Worm (Caenorhabditis elegans): ENCODE data around the gene nhr-181.

nhr-181 gene

DNA sequence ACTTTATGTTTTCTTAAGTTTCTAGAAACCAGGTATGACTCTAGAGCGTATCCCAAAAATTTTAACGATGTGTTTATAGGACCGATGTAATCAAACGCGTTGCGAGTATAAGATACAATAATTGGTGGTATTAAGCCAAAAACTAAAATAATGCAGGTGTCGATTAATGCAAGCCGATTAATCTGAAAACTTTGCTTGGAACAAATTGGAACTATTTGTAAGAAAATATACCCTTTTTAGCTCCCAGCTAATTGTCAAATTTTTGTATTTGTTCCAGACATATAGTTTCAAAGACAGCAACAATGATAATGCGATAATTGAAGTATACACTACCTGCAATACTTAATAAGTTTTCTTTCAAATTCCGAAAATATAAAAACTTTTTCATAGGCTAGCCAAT is 13.6 kb upstream of the nhr-181 start, which contains the start of gene srh-211:
TSS of gene srh-211 (minus strand) at position 101 of the 400 bp plus-strand sequence.
- no peak for TF ChIP-seq egl-27 (tag; optimal IDR thresholded peaks at IDR 0.05)
- TF ChIP-seq daf-19 (GFP tag; conservative IDR thresholded peaks at IDR 0.05) = no peak
- no peak for TF ChIP-seq attf-4 (tag; optimal IDR thresholded peaks at IDR 0.05)
- TF ChIP-seq nhr-28 (tag; optimal IDR thresholded peaks at IDR 0.05) = no peak
- no peak for TF ChIP-seq egl-43 (GFP tag; IDR thresholded peaks at IDR 0.05)
- no peak for TF ChIP-seq ztf-11 (tag; optimal IDR thresholded peaks at IDR 0.05)
- TF ChIP-seq nhr-76 (tag; optimal IDR thresholded peaks at IDR 0.05) = no peak
- TF ChIP-seq R02D3.7 (tag; optimal IDR thresholded peaks at IDR 0.05) = no peak
- no peak for TF ChIP-seq F44E2.7 (GFP tag; IDR thresholded peaks at IDR 0.05)
- TF ChIP-seq zag-1 (tag; optimal IDR thresholded peaks at IDR 0.05) = no peak
- TF ChIP-seq fkh-10 (GFP tag; optimal IDR thresholded peaks at IDR 0.05) = no peak

ce11 chrV:4082952-4083351 is 11.9 kb upstream of the nhr-181 start, which contains the start of gene F38H12.5:
F38H12.5 (minus strand) TSS chrV:4083052.
- TF ChIP-seq arid-1 (GFP tag; conservative IDR thresholded peaks at IDR 0.05) = no peak
- TF ChIP-seq unc-62 (GFP tag; optimal IDR thresholded peaks at IDR 0.05 in 1 of 2) = peak in 1 of 2 experiments; percentile 8
- TF ChIP-seq unc-62 (tag; optimal IDR thresholded peaks at IDR 0.05) = no peak

DNA sequence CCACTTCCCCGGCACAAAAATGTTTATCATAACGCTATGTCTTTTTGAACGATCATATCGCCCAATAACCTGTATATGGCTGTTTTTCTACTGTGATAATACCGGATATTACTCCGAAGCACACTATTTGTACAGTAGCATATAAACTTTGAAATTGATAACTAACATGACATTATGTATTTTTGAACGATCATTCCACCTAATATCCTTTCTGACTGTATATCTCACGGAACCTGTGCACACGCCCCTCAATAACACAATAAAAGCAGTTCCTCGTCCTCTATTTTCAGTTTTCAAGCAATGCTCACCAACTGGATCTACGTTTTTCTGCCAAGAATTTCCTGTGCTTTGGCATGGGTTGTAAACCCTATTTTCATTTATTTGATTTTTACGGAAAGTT is 6.7 kb downstream of the nhr-181 start, which contains the start of gene srj-40:
TSS of gene srj-40 (plus strand) at position 301 of the 400 bp plus-strand sequence.
- no peak for TF ChIP-seq ztf-11 (tag; optimal IDR thresholded peaks at IDR 0.05)
- TF ChIP-seq zfp-3 (GFP tag; conservative IDR thresholded peaks at IDR 0.05) = no peak
- TF ChIP-seq Y48G9A.11 (GFP tag; IDR thresholded peaks at IDR 0.05) = no peak
- no peak for TF ChIP-seq R02D3.7 (tag; optimal IDR thresholded peaks at IDR 0.05)
- TF ChIP-seq aly-2 (tag; optimal IDR thresholded peaks at IDR 0.05) = no peak
- TF ChIP-seq php-3 (GFP tag; IDR thresholded peaks at IDR 0.05) = no peak
- no peak for TF ChIP-seq nhr-48 (tag; optimal IDR thresholded peaks at IDR 0.05)
- no peak for TF ChIP-seq nhr-11 (tag; optimal IDR thresholded peaks at IDR 0.05)
- no peak for TF ChIP-seq fos-1 (tag; optimal IDR thresholded peaks at IDR 0.05)
- TF ChIP-seq nhr-28 (tag; optimal IDR thresholded peaks at IDR 0.05) = no peak
- no peak for TF ChIP-seq hmg-1.1 (GFP tag; IDR thresholded peaks at IDR 0.05)
- no peak for TF ChIP-seq lim-7 (GFP tag; IDR thresholded peaks at IDR 0.05)
- TF ChIP-seq mdl-1 (tag; optimal IDR thresholded peaks at IDR 0.05) = no peak
- TF ChIP-seq fkh-10 (GFP tag; optimal IDR thresholded peaks at IDR 0.05) = no peak
- TF ChIP-seq mxl-3 (GFP tag; optimal IDR thresholded peaks at IDR 0.05) = no peak
- no peak for TF ChIP-seq lin-39 (tag; optimal IDR thresholded peaks at IDR 0.05)
- TF ChIP-seq pqm-1 (tag; optimal IDR thresholded peaks at IDR 0.05) = no peak
- no peak for TF ChIP-seq Y75B8A.6 (GFP tag; IDR thresholded peaks at IDR 0.05)
- TF ChIP-seq F44E2.7 (GFP tag; IDR thresholded peaks at IDR 0.05) = no peak

DNA sequence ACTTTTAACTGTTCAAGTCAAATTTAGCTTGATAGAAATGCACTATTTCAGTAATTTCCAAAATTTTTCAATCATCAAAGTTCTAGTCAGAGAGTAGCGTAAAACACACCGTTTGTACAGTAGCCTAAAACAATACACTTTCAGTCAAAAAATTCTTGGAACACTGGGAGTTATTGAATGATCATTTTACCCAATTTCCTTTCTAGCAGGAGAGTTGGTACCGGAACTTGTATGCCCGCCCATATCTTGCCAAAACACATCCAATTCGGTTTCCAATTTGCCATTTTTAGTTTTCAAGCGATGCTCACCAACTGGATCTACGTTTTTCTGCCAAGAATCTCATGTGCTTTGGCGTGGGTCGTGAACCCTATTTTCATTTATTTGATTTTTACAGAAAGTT is 9.5 kb downstream of the nhr-181 start, which contains the start of gene srj-39:
TSS of gene srj-39 (plus strand) at position 301 of the 400 bp plus-strand sequence.
- no peak for TF ChIP-seq cey-2 (tag; optimal IDR thresholded peaks at IDR 0.05; ENCODE audit: borderline replicate concordance, insufficient read depth)
- TF ChIP-seq set-16 (GFP tag; IDR thresholded peaks at IDR 0.05) = no peak
- no peak for TF ChIP-seq tra-1 (GFP tag; IDR thresholded peaks at IDR 0.05)
- no peak for TF ChIP-seq Y5F2A.4 (GFP tag; optimal IDR thresholded peaks at IDR 0.05)
- no peak for TF ChIP-seq ctbp-1 (GFP tag; IDR thresholded peaks at IDR 0.05)
- no peak for TF ChIP-seq F37D6.2 (tag; optimal IDR thresholded peaks at IDR 0.05)
- TF ChIP-seq fkh-10 (GFP tag; optimal IDR thresholded peaks at IDR 0.05) = no peak
- TF ChIP-seq lin-39 (tag; optimal IDR thresholded peaks at IDR 0.05) = no peak
- TF ChIP-seq ceh-28 (tag; optimal IDR thresholded peaks at IDR 0.05) = no peak
- TF ChIP-seq Y75B8A.6 (GFP tag; IDR thresholded peaks at IDR 0.05) = no peak
- no peak for TF ChIP-seq F26F4.8 (GFP tag; conservative IDR thresholded peaks at IDR 0.05)
- TF ChIP-seq pha-4 (GFP tag; IDR thresholded peaks at IDR 0.05) = no peak
- TF ChIP-seq pha-4 (tag; optimal IDR thresholded peaks at IDR 0.05) = no peak
- TF ChIP-seq F44E2.7 (GFP tag; IDR thresholded peaks at IDR 0.05) = no peak
- no peak for TF ChIP-seq php-3 (GFP tag; IDR thresholded peaks at IDR 0.05)
- TF ChIP-seq nhr-237 (tag; optimal IDR thresholded peaks at IDR 0.05) = no peak

All from whole organism, L4 larva.